Worm (Caenorhabditis elegans): ENCODE results near the gene fkb-4.

- TF ChIP-seq ama-1 (optimal IDR thresholded peaks at IDR 0.05), result no peak
- no peak for TF ChIP-seq ref-2 (tag; optimal IDR thresholded peaks at IDR 0.05)
Measured at ce11 chrV:12796908-12797490, 10.1 kb upstream of the fkb-4 start.
